Fruit fly (Drosophila melanogaster) whole organism, embryonic: ENCODE measurements around the gene CG12347.
A peak's percentile ranks its signal among the peaks of the same experiment; 100 is the strongest.

Experiments used
- Aef1 ChIP-seq: fragments of 200-800 bp; sonication (Bioruptor generic); IDR thresholded peaks from 3 replicates; pipeline ENCODE4 v1.3.6; 2022; ENCODE audit warnings: missing biosample characterization, missing genetic modification characterization
- Asciz ChIP-seq: fragments of 200-800 bp; sonication (Bioruptor generic); optimal IDR thresholded peaks from 2 replicates; lab custom pipeline; 2017; ENCODE audit warnings: missing biosample characterization, mild to moderate bottlenecking, missing genetic modification characterization, missing genetic modification reagents
- Awh ChIP-seq: fragments of 200-800 bp; sonication (Bioruptor generic); IDR thresholded peaks from 2 replicates; pipeline ENCODE4, ENCODE4 v1.3.6; 2022; ENCODE audit warnings: missing biosample characterization, missing genetic modification characterization
- CG10147 ChIP-seq: fragments of 200-800 bp; sonication (Bioruptor generic); optimal IDR thresholded peaks from 2 replicates; lab custom pipeline; 2019; ENCODE audit warnings: missing biosample characterization, mild to moderate bottlenecking, missing genetic modification characterization, moderate library complexity
- CG10654 ChIP-seq: fragments of 200-800 bp; sonication (Bioruptor generic); optimal IDR thresholded peaks from 2 replicates; lab custom pipeline; 2016; ENCODE audit warnings: missing biosample characterization, missing genetic modification characterization
- CG11247 ChIP-seq: fragments of 200-800 bp; sonication (Bioruptor generic); IDR thresholded peaks from 2 replicates; pipeline ENCODE4 v1.3.6; 2022; ENCODE audit warnings: missing biosample characterization, missing genetic modification characterization
- CG13624 ChIP-seq: fragments of 200-800 bp; sonication (Bioruptor generic); optimal IDR thresholded peaks from 2 replicates; lab custom pipeline; 2016; ENCODE audit warnings: missing biosample characterization, missing genetic modification characterization
- CG15073 ChIP-seq: fragments of 200-800 bp; sonication (Bioruptor generic); optimal IDR thresholded peaks from 2 replicates; lab custom pipeline; 2016; ENCODE audit warnings: missing biosample characterization, missing genetic modification characterization
- CG1602 ChIP-seq: fragments of 200-800 bp; sonication (Bioruptor generic); optimal IDR thresholded peaks from 3 replicates; lab custom pipeline; 2016; ENCODE audit warnings: missing biosample characterization, missing genetic modification characterization
- CG1792 ChIP-seq: fragments of 200-800 bp; sonication (Bioruptor generic); optimal IDR thresholded peaks from 2 replicates; lab custom pipeline; 2016; ENCODE audit warnings: missing biosample characterization, missing genetic modification characterization
- CG2116 ChIP-seq: fragments of 200-800 bp; sonication (Bioruptor generic); optimal IDR thresholded peaks from 3 replicates; lab custom pipeline; 2018; ENCODE audit warnings: missing biosample characterization, mild to moderate bottlenecking, missing genetic modification characterization
- CG2712 ChIP-seq: fragments of 200-800 bp; optimal IDR thresholded peaks from 3 replicates; lab custom pipeline; 2019; ENCODE audit warnings: missing biosample characterization, mild to moderate bottlenecking, missing genetic modification characterization, moderate library complexity
- CG3065 ChIP-seq: fragments of 200-800 bp; sonication (Bioruptor generic); optimal IDR thresholded peaks from 2 replicates; lab custom pipeline; 2016; ENCODE audit warnings: missing biosample characterization, missing genetic modification characterization
- CG32767 ChIP-seq: fragments of 200-800 bp; sonication (Bioruptor generic); IDR thresholded peaks from 2 replicates; pipeline ENCODE4 v1.3.6; 2022; ENCODE audit warnings: missing biosample characterization, missing genetic modification characterization
- CG3281 ChIP-seq: fragments of 200-800 bp; sonication (Bioruptor generic); optimal IDR thresholded peaks from 3 replicates; lab custom pipeline; 2017; ENCODE audit warnings: missing biosample characterization, mild to moderate bottlenecking, missing genetic modification characterization
- CG3726 ChIP-seq: fragments of 200-800 bp; sonication (Bioruptor generic); IDR thresholded peaks from 3 replicates; pipeline ENCODE4, ENCODE4 v1.3.6; 2022; ENCODE audit warnings: missing biosample characterization, missing genetic modification characterization
- CG4404 ChIP-seq: fragments of 200-800 bp; sonication (Bioruptor generic); IDR thresholded peaks from 2 replicates; pipeline ENCODE4 v1.3.6; 2022; ENCODE audit warnings: missing biosample characterization, missing genetic modification characterization
- CG6254 ChIP-seq: fragments of 200-800 bp; sonication (Bioruptor generic); optimal IDR thresholded peaks from 3 replicates; lab custom pipeline; 2017; ENCODE audit warnings: mild to moderate bottlenecking, missing biosample characterization, missing genetic modification reagents, missing genetic modification characterization
- CG7271 ChIP-seq: fragments of 200-800 bp; sonication (Bioruptor generic); optimal IDR thresholded peaks from 2 replicates; lab custom pipeline; 2018; ENCODE audit warnings: missing biosample characterization, mild to moderate bottlenecking, missing genetic modification characterization, moderate library complexity
- CG7372 ChIP-seq: fragments of 200-800 bp; sonication (Bioruptor generic); IDR thresholded peaks from 2 replicates; pipeline ENCODE4 v1.3.6; 2022; ENCODE audit warnings: missing biosample characterization, missing genetic modification characterization
- CG9609 ChIP-seq: fragments of 200-800 bp; sonication (Bioruptor generic); optimal IDR thresholded peaks from 3 replicates; lab custom pipeline; 2016; ENCODE audit warnings: missing biosample characterization, missing genetic modification characterization
- CG9817 ChIP-seq: fragments of 200-800 bp; sonication (Bioruptor generic); optimal IDR thresholded peaks from 2 replicates; lab custom pipeline; 2018; ENCODE audit warnings: missing biosample characterization, mild to moderate bottlenecking, missing genetic modification characterization, moderate library complexity
- D19A ChIP-seq: fragments of 200-800 bp; optimal IDR thresholded peaks from 3 replicates; lab custom pipeline; 2019; ENCODE audit warnings: missing biosample characterization, mild to moderate bottlenecking, missing genetic modification characterization, moderate library complexity
- Dip2 ChIP-seq: fragments of 200-800 bp; sonication (Bioruptor generic); IDR thresholded peaks from 2 replicates; pipeline ENCODE4 v1.3.6; 2022; ENCODE audit warnings: missing biosample characterization, missing genetic modification characterization
- Dll ChIP-seq: fragments of 200-800 bp; sonication (Bioruptor generic); IDR thresholded peaks from 4 replicates; pipeline ENCODE4 v1.3.6; 2022; ENCODE audit warnings: missing biosample characterization, missing genetic modification characterization; ENCODE audit not compliant: partially characterized antibody
- Drgx ChIP-seq: fragments of 200-800 bp; sonication (Bioruptor generic); IDR thresholded peaks from 2 replicates; pipeline ENCODE4 v1.3.6; 2022; ENCODE audit warnings: missing biosample characterization, missing genetic modification characterization
- GATAe ChIP-seq: fragments of 200-800 bp; sonication (Bioruptor generic); conservative IDR thresholded peaks from 2 replicates; pipeline ENCODE4 v1.3.6; 2022; ENCODE audit warnings: missing biosample characterization, missing genetic modification characterization
- NK7.1 ChIP-seq: fragments of 200-800 bp; sonication (Bioruptor generic); optimal IDR thresholded peaks from 3 replicates; lab custom pipeline; 2016; ENCODE audit warnings: missing biosample characterization, missing genetic modification characterization
- Oli ChIP-seq: fragments of 200-800 bp; sonication (Bioruptor generic); optimal IDR thresholded peaks from 2 replicates; lab custom pipeline; 2018; ENCODE audit warnings: missing biosample characterization, mild to moderate bottlenecking, missing genetic modification characterization, moderate library complexity
- Opbp ChIP-seq: fragments of 200-800 bp; sonication (Bioruptor generic); IDR thresholded peaks from 3 replicates; pipeline ENCODE4 v1.3.6; 2022; ENCODE audit warnings: missing biosample characterization, missing genetic modification characterization; ENCODE audit not compliant: partially characterized antibody
- Usf ChIP-seq: fragments of 200-800 bp; sonication (Bioruptor generic); optimal IDR thresholded peaks from 2 replicates; lab custom pipeline; 2017; ENCODE audit warnings: missing genotype, missing biosample characterization, missing genetic modification characterization
- Xbp1 ChIP-seq: fragments of 200-800 bp; sonication (Bioruptor generic); optimal IDR thresholded peaks from 3 replicates; lab custom pipeline; 2016; ENCODE audit warnings: missing biosample characterization, mild to moderate bottlenecking, missing genetic modification characterization
- ara ChIP-seq: fragments of 200-800 bp; sonication (Bioruptor generic); IDR thresholded peaks from 2 replicates; pipeline ENCODE4 v1.3.6; 2022; ENCODE audit warnings: missing biosample characterization, missing genetic modification characterization
- az2 ChIP-seq: fragments of 200-800 bp; sonication (Bioruptor generic); optimal IDR thresholded peaks from 3 replicates; lab custom pipeline; 2016; ENCODE audit warnings: missing biosample characterization, missing genetic modification characterization
- caup ChIP-seq: fragments of 200-800 bp; sonication (Bioruptor generic); optimal IDR thresholded peaks from 3 replicates; lab custom pipeline; 2017; ENCODE audit warnings: missing biosample characterization, mild to moderate bottlenecking, missing genetic modification characterization, moderate library complexity; ENCODE audit not compliant: severe bottlenecking
- chinmo ChIP-seq: fragments of 200-800 bp; sonication (Bioruptor generic); IDR thresholded peaks from 4 replicates; pipeline ENCODE4 v1.3.6; 2022; ENCODE audit warnings: missing biosample characterization, missing genetic modification characterization; ENCODE audit not compliant: partially characterized antibody
- chn ChIP-seq: fragments of 200-800 bp; sonication (Bioruptor generic); optimal IDR thresholded peaks from 2 replicates; lab custom pipeline; 2016; ENCODE audit warnings: missing biosample characterization, missing genetic modification characterization
- croc ChIP-seq: fragments of 200-800 bp; sonication (Bioruptor generic); conservative IDR thresholded peaks from 3 replicates; pipeline ENCODE4 v1.3.6; 2022; ENCODE audit warnings: missing biosample characterization, missing genetic modification characterization
- ewg ChIP-seq: fragments of 200-800 bp; sonication (Bioruptor generic); optimal IDR thresholded peaks from 3 replicates; lab custom pipeline; 2017; ENCODE audit warnings: mild to moderate bottlenecking, missing biosample characterization, missing genetic modification reagents, missing genetic modification characterization
- grn ChIP-seq: fragments of 200-800 bp; sonication (Bioruptor generic); optimal IDR thresholded peaks from 3 replicates; lab custom pipeline; 2017; ENCODE audit warnings: missing biosample characterization, missing genetic modification characterization
- gsb-n ChIP-seq: fragments of 200-800 bp; sonication (Bioruptor generic); optimal IDR thresholded peaks from 3 replicates; lab custom pipeline; 2018; ENCODE audit warnings: missing biosample characterization, mild to moderate bottlenecking, missing genetic modification characterization
- her ChIP-seq: fragments of 200-800 bp; sonication (Bioruptor generic); optimal IDR thresholded peaks from 2 replicates; lab custom pipeline; 2016; ENCODE audit warnings: missing biosample characterization, missing genetic modification characterization
- nmo ChIP-seq: fragments of 200-800 bp; sonication (Bioruptor generic); optimal IDR thresholded peaks from 2 replicates; lab custom pipeline; 2018; ENCODE audit warnings: missing biosample characterization, mild to moderate bottlenecking, missing genetic modification characterization, moderate library complexity
- onecut ChIP-seq: fragments of 200-800 bp; sonication (Bioruptor generic); IDR thresholded peaks from 2 replicates; pipeline ENCODE4 v1.3.6; 2022; ENCODE audit warnings: missing biosample characterization, missing genetic modification characterization
- pnt ChIP-seq: fragments of 200-800 bp; sonication (Bioruptor generic); optimal IDR thresholded peaks from 3 replicates; lab custom pipeline; 2016; ENCODE audit warnings: missing biosample characterization, missing genetic modification characterization
- pum ChIP-seq: fragments of 200-800 bp; sonication (Bioruptor generic); optimal IDR thresholded peaks from 2 replicates; lab custom pipeline; 2016; ENCODE audit warnings: missing biosample characterization, missing genetic modification characterization
- sqz ChIP-seq: fragments of 200-800 bp; sonication (Bioruptor generic); optimal IDR thresholded peaks from 3 replicates; lab custom pipeline; 2018; ENCODE audit warnings: missing biosample characterization, mild to moderate bottlenecking, missing genetic modification characterization
- ssp ChIP-seq: fragments of 200-800 bp; sonication (Bioruptor generic); IDR thresholded peaks from 2 replicates; pipeline ENCODE4 v1.3.6; 2022; ENCODE audit warnings: missing biosample characterization, missing genetic modification characterization
- tx ChIP-seq: fragments of 200-800 bp; sonication (Bioruptor generic); optimal IDR thresholded peaks from 2 replicates; lab custom pipeline; 2016; ENCODE audit warnings: missing biosample characterization, missing genetic modification characterization

The CG12347 gene

dm6 chr3R:17949362-17950121 is 43.3 kb downstream of the CG12347 start (continued):
- no peak for TF ChIP-seq Dll (GFP tag; lab: Robert Waterston, UW)
- peak; percentile 46 for TF ChIP-seq CG3281 (GFP tag; lab: Kevin White, UChicago)
- peak; percentile 69 for TF ChIP-seq ewg (GFP tag; lab: Kevin White, UChicago)
- no peak for TF ChIP-seq CG2116 (GFP tag; lab: Kevin White, UChicago)
- peak; percentile 25 for TF ChIP-seq caup
- peak; percentile 47 for TF ChIP-seq CG6254 (GFP tag; lab: Kevin White, UChicago)
- TF ChIP-seq NK7.1, result peak; percentile 6
- TF ChIP-seq croc, result peak; percentile 78
- peak; percentile 42 for TF ChIP-seq pum (GFP tag; lab: Kevin White, UChicago)
- peak; percentile 31 for TF ChIP-seq CG10147 (GFP tag; lab: Kevin White, UChicago)
- peak; percentile 88 for TF ChIP-seq nmo
- TF ChIP-seq grn (GFP tag; lab: Kevin White, UChicago), result peak; percentile 81
- peak; percentile 51; the same call in 1 of the 2 replicates for TF ChIP-seq ara (GFP tag; lab: Robert Waterston, UW)
- peak; percentile 27; the same call in 1 of the 2 replicates for TF ChIP-seq onecut (GFP tag; lab: Robert Waterston, UW)
- TF ChIP-seq Asciz (GFP tag; lab: Kevin White, UChicago), result peak; percentile 48
- peak; percentile 55 for TF ChIP-seq Aef1 (GFP tag; lab: Robert Waterston, UW)
- no peak for TF ChIP-seq CG3065 (GFP tag; lab: Kevin White, UChicago)
- TF ChIP-seq pnt (GFP tag; lab: Kevin White, UChicago), result peak; percentile 51
- TF ChIP-seq gsb-n (tag; lab: Kevin White, UChicago), result peak; percentile 61
- TF ChIP-seq Awh, result peak; percentile 56; the same call in 1 of the 2 replicates
- peak; percentile 61 for TF ChIP-seq chn
- peak; percentile 40 for TF ChIP-seq CG9817
- peak; percentile 87 for TF ChIP-seq CG2712 (tag; lab: Kevin White, UChicago)
- no peak for TF ChIP-seq CG10654 (GFP tag; lab: Kevin White, UChicago)
- no peak for TF ChIP-seq CG15073 (GFP tag; lab: Kevin White, UChicago)
- TF ChIP-seq CG1792 (GFP tag; lab: Kevin White, UChicago), result peak; percentile 4
- peak; percentile 83 for TF ChIP-seq Oli (tag; lab: Kevin White, UChicago)
- no peak for TF ChIP-seq her (GFP tag; lab: Kevin White, UChicago)
- peak; percentile 33 for TF ChIP-seq tx (GFP tag; lab: Kevin White, UChicago)
- peak; percentile 16 for TF ChIP-seq CG9609
- TF ChIP-seq CG4404 (GFP tag; lab: Robert Waterston, UW), result peak; percentile 66
- TF ChIP-seq ssp, result peak; percentile 67
- TF ChIP-seq CG3726 (GFP tag; lab: Robert Waterston, UW), result peak; percentile 56; the same call in 1 of the 3 replicates
- TF ChIP-seq CG11247 (GFP tag; lab: Robert Waterston, UW), result 0 out of 2 replicates have a peak, but pooled peaks have one; percentile 31
- peak; percentile 73 for TF ChIP-seq CG7372 (GFP tag; lab: Robert Waterston, UW)
- TF ChIP-seq CG7271 (tag; lab: Kevin White, UChicago), result no peak
- TF ChIP-seq Xbp1, result peak; percentile 67
- peak; percentile 39 for TF ChIP-seq CG1602 (GFP tag; lab: Kevin White, UChicago)
- TF ChIP-seq chinmo, result 0 out of 4 replicates have a peak, but pooled peaks have one; percentile 44
- peak; percentile 28 for TF ChIP-seq sqz (GFP tag; lab: Kevin White, UChicago)
- TF ChIP-seq Opbp (GFP tag; lab: Robert Waterston, UW), result no peak
- 0 out of 2 replicates have a peak, but pooled peaks have one; percentile 17 for TF ChIP-seq GATAe
- TF ChIP-seq az2 (GFP tag; lab: Kevin White, UChicago), result peak; percentile 67
- TF ChIP-seq D19A (tag; lab: Kevin White, UChicago), result peak; percentile 64
- TF ChIP-seq CG13624, result peak; percentile 48
- TF ChIP-seq Usf, result peak; percentile 56
- peak; percentile 65 for TF ChIP-seq Drgx (GFP tag; lab: Robert Waterston, UW)
- TF ChIP-seq CG32767, result peak; percentile 74
- TF ChIP-seq Dip2 (GFP tag; lab: Robert Waterston, UW), result 0 out of 2 replicates have a peak, but pooled peaks have one; percentile 15
